Worm (Caenorhabditis elegans) whole organism, young adult: ENCODE measurements around the gene pqn-37.

ENCODE experiments used
- B0035.1 ChIP-seq: sonication (generic microtip); optimal IDR thresholded peaks from 2 replicates; lab custom pipeline; 2016; ENCODE audit warnings: missing genetic modification characterization, mild to moderate bottlenecking, missing compliant biosample characterization, missing genotype, missing genetic modification reagents
- B0261.1 ChIP-seq: sonication (generic microtip); optimal IDR thresholded peaks from 2 replicates; lab custom pipeline; 2016; ENCODE audit warnings: mild to moderate bottlenecking, missing genetic modification characterization, moderate library complexity, missing compliant biosample characterization
- F23B12.7 ChIP-seq: sonication (generic microtip); optimal IDR thresholded peaks from 2 replicates; lab custom pipeline; 2017; ENCODE audit warnings: missing genetic modification characterization, mild to moderate bottlenecking, missing compliant biosample characterization, antibody characterized with exemption, moderate library complexity; ENCODE audit not compliant: insufficient read depth
- F39B2.1 ChIP-seq: fragments of 200-800 bp; sonication (Bioruptor generic); IDR thresholded peaks from 2 replicates; pipeline ENCODE4 v1.3.6; 2022; ENCODE audit warnings: missing genetic modification reagents, missing genetic modification characterization, missing compliant biosample characterization
- F57C9.4 ChIP-seq: sonication (generic microtip); optimal IDR thresholded peaks from 2 replicates; lab custom pipeline; 2017; ENCODE audit warnings: mild to moderate bottlenecking, missing genetic modification characterization, missing compliant biosample characterization
- T07F8.4 ChIP-seq: sonication (generic microtip); optimal IDR thresholded peaks from 2 replicates; lab custom pipeline; 2016; ENCODE audit warnings: mild to moderate bottlenecking, missing genetic modification characterization, moderate library complexity, missing compliant biosample characterization
- Y53F4B.3 ChIP-seq: fragments of 200-800 bp; sonication (Bioruptor generic); IDR thresholded peaks from 2 replicates; pipeline ENCODE4 v1.3.6; 2022; ENCODE audit warnings: missing genetic modification reagents, missing genetic modification characterization, missing compliant biosample characterization
- Y79H2A.3 ChIP-seq: fragments of 200-800 bp; sonication (Bioruptor generic); conservative IDR thresholded peaks from 2 replicates; pipeline ENCODE4 v1.3.6; 2022; ENCODE audit warnings: missing genetic modification reagents, missing genetic modification characterization, missing compliant biosample characterization
- ZK185.1 ChIP-seq: sonication (generic microtip); optimal IDR thresholded peaks from 2 replicates; lab custom pipeline; 2016; ENCODE audit warnings: mild to moderate bottlenecking, missing genetic modification characterization, missing compliant biosample characterization; ENCODE audit not compliant: poor library complexity, severe bottlenecking
- akir-1 ChIP-seq: fragments of 200-800 bp; sonication (Bioruptor generic); optimal IDR thresholded peaks from 2 replicates; lab custom pipeline; 2018; ENCODE audit warnings: mild to moderate bottlenecking, missing genetic modification characterization, moderate library complexity, missing compliant biosample characterization
- aptf-2 ChIP-seq: fragments of 200-800 bp; sonication (Bioruptor generic); conservative IDR thresholded peaks from 2 replicates; pipeline ENCODE4 v1.3.6; 2022; ENCODE audit warnings: missing genetic modification reagents, missing genetic modification characterization, missing compliant biosample characterization
- aptf-3 ChIP-seq: fragments of 200-800 bp; sonication (Bioruptor generic); IDR thresholded peaks from 2 replicates; pipeline ENCODE4 v1.3.6; 2022; ENCODE audit warnings: missing genetic modification characterization, missing compliant biosample characterization
- athp-1 ChIP-seq: sonication (generic microtip); optimal IDR thresholded peaks from 2 replicates; lab custom pipeline; 2017; ENCODE audit warnings: mild to moderate bottlenecking, missing genetic modification characterization, missing compliant biosample characterization
- attf-3 ChIP-seq: fragments of 200-800 bp; sonication (Bioruptor generic); conservative IDR thresholded peaks from 2 replicates; pipeline ENCODE4 v1.3.6; 2022; ENCODE audit warnings: missing genetic modification reagents, missing genetic modification characterization, missing compliant biosample characterization
- bed-2 ChIP-seq: fragments of 200-800 bp; sonication (Bioruptor generic); IDR thresholded peaks from 2 replicates; pipeline ENCODE4 v1.3.6; 2022; ENCODE audit warnings: missing genetic modification reagents, missing genetic modification characterization, missing compliant biosample characterization
- ccch-3 ChIP-seq: fragments of 200-800 bp; sonication (Bioruptor generic); optimal IDR thresholded peaks from 2 replicates; lab custom pipeline; 2018; ENCODE audit warnings: mild to moderate bottlenecking, missing genetic modification characterization, missing compliant biosample characterization
- cebp-1 ChIP-seq, 2 experiments: fragments of 200-800 bp in 1 of 2; sonication (Bioruptor generic) in 1 of 2; sonication (generic microtip) in 1 of 2; IDR thresholded peaks in 1 of 2; optimal IDR thresholded peaks in 1 of 2; 2 replicates each; pipeline versions ENCODE4 v1.3.6 to Lab custom; 2017 to 2022; ENCODE audit warnings: missing compliant biosample characterization in 2 of 2, missing genetic modification characterization in 2 of 2, mild to moderate bottlenecking in 1 of 2, missing genetic modification reagents in 1 of 2, moderate library complexity in 1 of 2
- ceh-27 ChIP-seq: fragments of 200-800 bp; sonication (Bioruptor generic); optimal IDR thresholded peaks from 2 replicates; lab custom pipeline; 2018; ENCODE audit warnings: mild to moderate bottlenecking, missing genetic modification characterization, moderate library complexity, missing compliant biosample characterization
- dpff-1 ChIP-seq: sonication (generic microtip); optimal IDR thresholded peaks from 2 replicates; lab custom pipeline; 2017; ENCODE audit warnings: mild to moderate bottlenecking, missing genetic modification characterization, missing compliant biosample characterization
- efl-1 ChIP-seq: fragments of 150-350 bp; optimal IDR thresholded peaks from 2 replicates; lab custom pipeline; 2014; ENCODE audit warnings: missing biosample characterization, missing genetic modification reagents, missing genetic modification characterization
- egrh-3 ChIP-seq: fragments of 200-800 bp; sonication (Bioruptor generic); IDR thresholded peaks from 2 replicates; pipeline ENCODE4 v1.3.6; 2022; ENCODE audit warnings: missing genetic modification reagents, missing genetic modification characterization, missing compliant biosample characterization
- hlh-26 ChIP-seq: fragments of 200-800 bp; sonication (Bioruptor generic); conservative IDR thresholded peaks from 2 replicates; pipeline ENCODE4 v1.3.6; 2022; ENCODE audit warnings: missing genetic modification reagents, missing genetic modification characterization, missing compliant biosample characterization
- lag-1 ChIP-seq: fragments of 200-800 bp; sonication (Bioruptor generic); IDR thresholded peaks from 2 replicates; pipeline ENCODE4 v1.3.6; 2022; ENCODE audit warnings: missing genetic modification reagents, missing genetic modification characterization, missing compliant biosample characterization
- mcd-1 ChIP-seq: fragments of 200-800 bp; sonication (Bioruptor generic); IDR thresholded peaks from 2 replicates; pipeline ENCODE4 v1.3.6; 2022; ENCODE audit warnings: missing genetic modification reagents, missing genetic modification characterization, missing compliant biosample characterization
- mxl-1 ChIP-seq: sonication (generic microtip); optimal IDR thresholded peaks from 2 replicates; lab custom pipeline; 2016; ENCODE audit warnings: missing genetic modification characterization, missing compliant biosample characterization
- nfya-2 ChIP-seq: fragments of 200-800 bp; sonication (Bioruptor generic); IDR thresholded peaks from 2 replicates; pipeline ENCODE4 v1.3.6; 2022; ENCODE audit warnings: missing genetic modification reagents, missing genetic modification characterization, missing compliant biosample characterization
- nhr-120 ChIP-seq: fragments of 200-800 bp; sonication (Bioruptor generic); IDR thresholded peaks from 2 replicates; pipeline ENCODE4 v1.3.6; 2022; ENCODE audit warnings: missing genetic modification characterization, missing compliant biosample characterization
- nhr-179 ChIP-seq: sonication (generic microtip); optimal IDR thresholded peaks from 2 replicates; lab custom pipeline; 2016; ENCODE audit warnings: mild to moderate bottlenecking, missing genetic modification characterization, missing compliant biosample characterization
- pha-4 ChIP-seq: fragments of 150-350 bp; sonication (generic microtip); optimal IDR thresholded peaks from 2 replicates; lab custom pipeline; 2014; ENCODE audit warnings: missing biosample characterization, missing genetic modification reagents, missing genetic modification characterization
- sea-2 ChIP-seq: fragments of 200-800 bp; sonication (Bioruptor generic); IDR thresholded peaks from 2 replicates; pipeline ENCODE4 v1.3.6; 2022; ENCODE audit warnings: missing genetic modification characterization, missing compliant biosample characterization
- zfh-2 ChIP-seq: fragments of 200-800 bp; sonication (Bioruptor generic); conservative IDR thresholded peaks from 2 replicates; pipeline ENCODE4 v1.3.6; 2022; ENCODE audit warnings: missing genetic modification reagents, missing genetic modification characterization, missing compliant biosample characterization

pqn-37 gene

DNA sequence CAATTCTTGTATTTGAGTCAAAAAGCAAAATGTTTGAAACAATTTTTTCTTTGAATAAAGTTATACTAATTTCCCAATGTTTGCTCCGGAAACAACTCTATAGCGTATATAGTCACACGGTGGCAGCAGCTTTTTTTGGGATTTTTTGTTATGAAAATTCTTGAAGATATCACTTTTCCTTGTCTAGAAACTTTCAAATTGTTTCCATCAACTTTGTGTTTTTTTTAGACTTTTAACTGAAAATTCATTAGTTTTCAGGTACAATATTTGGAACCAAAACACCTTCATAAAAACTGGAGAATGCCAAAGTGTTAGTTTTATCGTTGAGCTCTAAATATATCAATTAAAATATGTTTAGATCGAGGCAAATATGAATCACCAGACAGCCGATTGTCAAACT lies 22.2 kb upstream of the pqn-37 start, which contains the start of gene K09C4.7:
K09C4.7 (plus strand) TSS at position 301 of the 400 bp plus-strand sequence.
- TF ChIP-seq egrh-3 (GFP tag; lab: Robert Waterston, UW), result no peak
- no peak for TF ChIP-seq nhr-120 (GFP tag; lab: Robert Waterston, UW)
- no peak for TF ChIP-seq ccch-3
- TF ChIP-seq lag-1 (GFP tag; lab: Robert Waterston, UW), result no peak
- no peak for TF ChIP-seq dpff-1 (tag; lab: Kevin White, UChicago)
- no peak for TF ChIP-seq pha-4 (tag; lab: Kevin White, UChicago)
- no peak for TF ChIP-seq mcd-1 (GFP tag; lab: Robert Waterston, UW)
- no peak for TF ChIP-seq F39B2.1 (GFP tag; lab: Robert Waterston, UW)
- TF ChIP-seq Y53F4B.3 (GFP tag; lab: Robert Waterston, UW), result no peak

DNA sequence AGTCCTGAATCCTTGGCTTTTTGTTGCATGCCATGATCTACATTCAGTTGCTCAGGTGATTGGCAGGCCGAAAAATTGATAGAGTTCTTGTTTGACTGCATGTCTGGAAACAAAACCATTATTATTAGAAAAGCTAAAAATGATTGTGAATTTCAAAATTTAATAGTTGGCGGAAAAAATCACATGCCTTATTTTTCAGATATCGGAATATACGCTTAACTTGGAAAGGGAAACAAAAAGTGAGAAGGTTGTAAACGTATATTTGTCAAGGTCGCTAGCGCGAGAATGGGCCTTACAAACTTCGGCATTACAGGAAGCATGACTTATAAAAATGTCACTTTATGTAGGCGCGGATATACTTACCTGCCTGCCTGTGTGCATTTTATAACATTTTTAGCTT lies 21.3 kb upstream of the pqn-37 start, which contains the start of gene K09C4.9:
K09C4.9 (minus strand) TSS at position 101 of the 400 bp plus-strand sequence.
- TF ChIP-seq cebp-1 (GFP tag; IDR thresholded peaks at IDR 0.05; lab: Robert Waterston, UW) (no peak), cebp-1 (tag; optimal IDR thresholded peaks at IDR 0.05; lab: Kevin White, UChicago) (no peak), nhr-179 (tag; lab: Kevin White, UChicago) (no peak)

DNA sequence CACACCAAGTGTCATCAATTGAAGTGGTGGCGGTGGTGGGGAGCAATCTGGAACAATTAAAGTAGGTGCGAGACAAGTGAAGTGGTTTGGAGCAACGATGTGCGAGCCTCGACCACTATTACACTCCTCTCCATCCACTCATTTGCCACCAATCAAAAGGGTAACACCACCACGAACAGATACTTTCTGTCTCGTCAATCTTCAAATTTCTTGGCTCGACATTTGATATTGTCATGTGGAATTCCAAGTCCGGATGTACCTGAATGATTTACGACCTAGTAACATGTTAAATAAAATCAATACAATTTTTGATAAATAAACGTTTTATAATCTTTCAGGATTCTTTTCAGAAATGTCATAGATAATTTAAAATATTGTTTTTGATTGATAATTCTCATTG lies 20.5 kb upstream of the pqn-37 start, which contains the start of gene sul-1:
sul-1 (minus strand) TSS at position 101 of the 400 bp plus-strand sequence.
- no peak for TF ChIP-seq attf-3 (GFP tag; lab: Robert Waterston, UW)
- TF ChIP-seq mxl-1 (tag; lab: Kevin White, UChicago), result no peak
- TF ChIP-seq nfya-2 (GFP tag; lab: Robert Waterston, UW), result no peak
- TF ChIP-seq sea-2 (GFP tag; lab: Robert Waterston, UW), result no peak
- no peak for TF ChIP-seq aptf-2 (GFP tag; lab: Robert Waterston, UW)
- peak; percentile 29 for TF ChIP-seq ceh-27 (GFP tag; lab: Kevin White, UChicago)
- TF ChIP-seq hlh-26 (GFP tag; lab: Robert Waterston, UW), result no peak

DNA sequence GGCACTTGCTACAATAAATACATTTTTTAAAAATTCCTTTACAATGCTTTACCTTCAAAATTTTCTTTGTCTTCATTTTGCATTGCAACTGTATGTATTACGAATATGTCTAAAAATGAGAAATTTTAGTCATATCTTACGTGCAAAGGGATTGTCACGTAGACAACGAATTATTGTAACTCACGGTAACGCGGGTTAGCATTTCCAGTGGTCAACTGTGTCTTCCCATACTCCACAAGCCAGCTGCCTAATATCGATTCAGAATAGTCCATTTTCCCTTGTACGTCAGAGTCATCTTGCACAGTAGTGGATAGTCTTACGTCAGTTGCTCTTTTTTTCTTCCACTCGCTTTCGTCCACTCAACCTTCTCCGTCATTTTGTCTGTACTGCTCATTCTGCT lies 12.3 kb upstream of the pqn-37 start, which contains the start of gene fbxb-71:
fbxb-71 (plus strand) TSS at position 301 of the 400 bp plus-strand sequence.
- TF ChIP-seq B0035.1 (no peak), efl-1 (GFP tag; lab: Kevin White, UChicago) (no peak), akir-1 (no peak), T07F8.4 (tag; lab: Kevin White, UChicago) (no peak), B0261.1 (tag; lab: Kevin White, UChicago) (no peak), mxl-1 (tag; lab: Kevin White, UChicago) (no peak), lag-1 (GFP tag; lab: Robert Waterston, UW) (no peak), F57C9.4 (tag; lab: Kevin White, UChicago) (no peak)

DNA sequence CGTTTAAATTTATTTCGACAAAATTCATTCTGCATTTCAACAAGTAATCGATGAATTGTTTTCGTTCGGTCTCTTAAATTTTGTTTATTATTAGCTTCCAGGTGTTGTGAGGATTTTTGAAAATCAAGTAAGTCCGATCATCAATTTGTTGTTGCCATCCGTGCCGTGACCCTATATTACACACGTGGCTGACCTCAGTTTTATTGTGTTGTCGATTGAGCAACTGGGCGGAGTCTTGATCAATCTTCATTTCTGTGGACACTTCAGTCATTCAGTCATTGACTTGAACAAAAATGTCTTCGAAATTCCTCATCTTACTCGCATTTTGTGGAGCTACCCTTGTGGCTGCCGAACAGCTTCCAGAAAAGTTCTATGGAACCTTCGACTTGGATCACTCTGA lies 10.2 kb upstream of the pqn-37 start, which contains the start of gene lbp-2:
lbp-2 (plus strand) TSS at position 102 of the 400 bp plus-strand sequence.
- TF ChIP-seq B0261.1 (tag; lab: Kevin White, UChicago) (no peak), ZK185.1 (tag; lab: Kevin White, UChicago) (no peak), athp-1 (no peak), bed-2 (GFP tag; lab: Robert Waterston, UW) (no peak), aptf-3 (GFP tag; lab: Robert Waterston, UW) (no peak), T07F8.4 (tag; lab: Kevin White, UChicago) (no peak), sea-2 (GFP tag; lab: Robert Waterston, UW) (no peak), zfh-2 (GFP tag; lab: Robert Waterston, UW) (no peak), Y79H2A.3 (GFP tag; lab: Robert Waterston, UW) (no peak), F23B12.7 (tag; lab: Kevin White, UChicago) (no peak)
